Worm (Caenorhabditis elegans) whole organism, young adult: Measurements from ENCODE around the gene nhr-170.

Source experiments
- C17E4.6 ChIP-seq: fragments of 200-800 bp; sonication (Bioruptor generic); IDR thresholded peaks from 2 replicates; pipeline ENCODE4 v1.3.6; 2022; ENCODE audit warnings: missing genetic modification reagents, missing genetic modification characterization, missing compliant biosample characterization
- F10E7.11 ChIP-seq: sonication (generic microtip); optimal IDR thresholded peaks from 2 replicates; lab custom pipeline; 2017; ENCODE audit warnings: mild to moderate bottlenecking, missing genetic modification characterization, moderate library complexity, missing compliant biosample characterization
- F22D6.2 ChIP-seq: sonication (generic microtip); optimal IDR thresholded peaks from 2 replicates; lab custom pipeline; 2016; ENCODE audit warnings: mild to moderate bottlenecking, missing genetic modification characterization, missing compliant biosample characterization
- F33H1.4 ChIP-seq: fragments of 200-800 bp; sonication (Bioruptor generic); IDR thresholded peaks from 2 replicates; pipeline ENCODE4 v1.3.6; 2022; ENCODE audit warnings: missing genetic modification reagents, missing genetic modification characterization, missing compliant biosample characterization
- T26A5.8 ChIP-seq: sonication (generic microtip); optimal IDR thresholded peaks from 2 replicates; lab custom pipeline; 2016; ENCODE audit warnings: missing genetic modification characterization, missing compliant biosample characterization
- Y56A3A.18 ChIP-seq: fragments of 200-800 bp; sonication (Bioruptor generic); IDR thresholded peaks from 2 replicates; pipeline ENCODE4 v1.3.6; 2022; ENCODE audit warnings: missing genetic modification reagents, missing genetic modification characterization, missing compliant biosample characterization
- Y79H2A.3 ChIP-seq: fragments of 200-800 bp; sonication (Bioruptor generic); conservative IDR thresholded peaks from 2 replicates; pipeline ENCODE4 v1.3.6; 2022; ENCODE audit warnings: missing genetic modification reagents, missing genetic modification characterization, missing compliant biosample characterization
- akir-1 ChIP-seq: fragments of 200-800 bp; sonication (Bioruptor generic); optimal IDR thresholded peaks from 2 replicates; lab custom pipeline; 2018; ENCODE audit warnings: mild to moderate bottlenecking, missing genetic modification characterization, moderate library complexity, missing compliant biosample characterization
- attf-3 ChIP-seq: fragments of 200-800 bp; sonication (Bioruptor generic); conservative IDR thresholded peaks from 2 replicates; pipeline ENCODE4 v1.3.6; 2022; ENCODE audit warnings: missing genetic modification reagents, missing genetic modification characterization, missing compliant biosample characterization
- cebp-1 ChIP-seq, 2 experiments: fragments of 200-800 bp in 1 of 2; sonication (Bioruptor generic) in 1 of 2; sonication (generic microtip) in 1 of 2; IDR thresholded peaks in 1 of 2; optimal IDR thresholded peaks in 1 of 2; 2 replicates each; pipeline versions ENCODE4 v1.3.6 to Lab custom; 2017 to 2022; ENCODE audit warnings: missing compliant biosample characterization in 2 of 2, missing genetic modification characterization in 2 of 2, mild to moderate bottlenecking in 1 of 2, missing genetic modification reagents in 1 of 2, moderate library complexity in 1 of 2
- ceh-27 ChIP-seq: fragments of 200-800 bp; sonication (Bioruptor generic); optimal IDR thresholded peaks from 2 replicates; lab custom pipeline; 2018; ENCODE audit warnings: mild to moderate bottlenecking, missing genetic modification characterization, moderate library complexity, missing compliant biosample characterization
- chd-7 ChIP-seq: sonication (generic microtip); optimal IDR thresholded peaks from 2 replicates; lab custom pipeline; 2016; ENCODE audit warnings: mild to moderate bottlenecking, missing genetic modification characterization, moderate library complexity, missing compliant biosample characterization
- efl-1 ChIP-seq: fragments of 150-350 bp; optimal IDR thresholded peaks from 2 replicates; lab custom pipeline; 2014; ENCODE audit warnings: missing biosample characterization, missing genetic modification reagents, missing genetic modification characterization
- egl-18 ChIP-seq: fragments of 200-800 bp; sonication (Bioruptor generic); IDR thresholded peaks from 2 replicates; pipeline ENCODE4 v1.3.6; 2022; ENCODE audit warnings: missing genetic modification reagents, missing genetic modification characterization, missing compliant biosample characterization
- hrde-1 ChIP-seq: sonication (generic microtip); optimal IDR thresholded peaks from 2 replicates; lab custom pipeline; 2016; ENCODE audit warnings: missing genetic modification characterization, mild to moderate bottlenecking, missing compliant biosample characterization, moderate library complexity, missing genotype, missing genetic modification reagents, borderline replicate concordance
- hsf-1 ChIP-seq: fragments of 200-800 bp; sonication (Bioruptor generic); IDR thresholded peaks from 2 replicates; pipeline ENCODE4 v1.3.6; 2022; ENCODE audit warnings: missing genetic modification reagents, missing genetic modification characterization, missing compliant biosample characterization
- let-607 ChIP-seq, 2 experiments: fragments of 200-800 bp in 1 of 2; sonication (Bioruptor generic) in 1 of 2; sonication (generic microtip) in 1 of 2; optimal IDR thresholded peaks; 2 replicates each; lab custom pipeline; 2016 to 2018; ENCODE audit warnings: mild to moderate bottlenecking in 2 of 2, missing compliant biosample characterization in 2 of 2, missing genetic modification characterization in 2 of 2, moderate library complexity in 2 of 2, missing genotype in 1 of 2
- lsl-1 ChIP-seq: fragments of 200-800 bp; sonication (Bioruptor generic); optimal IDR thresholded peaks from 2 replicates; lab custom pipeline; 2018; ENCODE audit warnings: mild to moderate bottlenecking, missing genetic modification characterization, moderate library complexity, missing compliant biosample characterization
- lsy-27 ChIP-seq: sonication (generic microtip); optimal IDR thresholded peaks from 2 replicates; lab custom pipeline; 2017; ENCODE audit warnings: missing genetic modification characterization, mild to moderate bottlenecking, missing compliant biosample characterization, antibody characterized with exemption, missing genotype, borderline replicate concordance; ENCODE audit not compliant: insufficient read depth
- madf-10 ChIP-seq: sonication (generic microtip); optimal IDR thresholded peaks from 2 replicates; lab custom pipeline; 2016; ENCODE audit warnings: mild to moderate bottlenecking, missing genetic modification characterization, missing compliant biosample characterization
- madf-6 ChIP-seq: fragments of 200-800 bp; sonication (Bioruptor generic); IDR thresholded peaks from 2 replicates; pipeline ENCODE4 v1.3.6; 2022; ENCODE audit warnings: missing genetic modification reagents, missing genetic modification characterization, missing compliant biosample characterization
- mcd-1 ChIP-seq: fragments of 200-800 bp; sonication (Bioruptor generic); IDR thresholded peaks from 2 replicates; pipeline ENCODE4 v1.3.6; 2022; ENCODE audit warnings: missing genetic modification reagents, missing genetic modification characterization, missing compliant biosample characterization
- mel-28 ChIP-seq: sonication (generic microtip); optimal IDR thresholded peaks from 2 replicates; lab custom pipeline; 2016; ENCODE audit warnings: borderline replicate concordance, mild to moderate bottlenecking, missing genetic modification characterization, missing compliant biosample characterization
- mxl-1 ChIP-seq: sonication (generic microtip); optimal IDR thresholded peaks from 2 replicates; lab custom pipeline; 2016; ENCODE audit warnings: missing genetic modification characterization, missing compliant biosample characterization
- nhr-120 ChIP-seq: fragments of 200-800 bp; sonication (Bioruptor generic); IDR thresholded peaks from 2 replicates; pipeline ENCODE4 v1.3.6; 2022; ENCODE audit warnings: missing genetic modification characterization, missing compliant biosample characterization
- nhr-80 ChIP-seq: sonication (generic microtip); optimal IDR thresholded peaks from 2 replicates; lab custom pipeline; 2016; ENCODE audit warnings: missing genetic modification characterization, missing compliant biosample characterization
- nhr-90 ChIP-seq: sonication (generic microtip); optimal IDR thresholded peaks from 2 replicates; lab custom pipeline; 2016; ENCODE audit warnings: missing genotype, mild to moderate bottlenecking, missing genetic modification characterization, missing compliant biosample characterization
- rcor-1 ChIP-seq: fragments of 200-800 bp; sonication (Bioruptor generic); IDR thresholded peaks from 2 replicates; pipeline ENCODE4 v1.3.6; 2022; ENCODE audit warnings: missing genetic modification reagents, missing genetic modification characterization, missing compliant biosample characterization
- rpc-1 ChIP-seq, 2 experiments: fragments of 150-350 bp in 1 of 2; sonication (generic microtip) in 1 of 2; optimal IDR thresholded peaks; 2 replicates each; lab custom pipeline; 2014 to 2018; ENCODE audit warnings: missing biosample characterization in 1 of 2, missing genetic modification characterization in 1 of 2, missing genetic modification reagents in 1 of 2, missing genotype in 1 of 2
- snpc-1.3 ChIP-seq: sonication (generic microtip); optimal IDR thresholded peaks from 2 replicates; lab custom pipeline; 2017; ENCODE audit warnings: missing genetic modification characterization, mild to moderate bottlenecking, missing compliant biosample characterization, antibody characterized with exemption, moderate library complexity, missing genotype, missing genetic modification reagents; ENCODE audit not compliant: insufficient read depth
- snpc-4 ChIP-seq, 5 experiments: fragments of 150-350 bp in 1 of 5; sonication (generic microtip) in 4 of 5; optimal IDR thresholded peaks; 2 replicates each; lab custom pipeline; 2014 to 2018; ENCODE audit warnings: missing genetic modification characterization in 5 of 5, missing biosample characterization in 3 of 5, antibody characterized with exemption in 2 of 5, mild to moderate bottlenecking in 2 of 5, missing compliant biosample characterization in 2 of 5, missing genotype in 2 of 5, moderate library complexity in 2 of 5, missing genetic modification reagents in 1 of 5
- unc-62 ChIP-seq: fragments of 150-350 bp; optimal IDR thresholded peaks from 2 replicates; lab custom pipeline; 2014; ENCODE audit warnings: missing biosample characterization, missing genetic modification reagents, missing genetic modification characterization
- xnd-1 ChIP-seq: sonication (generic microtip); optimal IDR thresholded peaks from 2 replicates; lab custom pipeline; 2016; ENCODE audit warnings: missing genotype, missing genetic modification reagents, missing genetic modification characterization, missing compliant biosample characterization
- zfh-2 ChIP-seq: fragments of 200-800 bp; sonication (Bioruptor generic); conservative IDR thresholded peaks from 2 replicates; pipeline ENCODE4 v1.3.6; 2022; ENCODE audit warnings: missing genetic modification reagents, missing genetic modification characterization, missing compliant biosample characterization
- zim-3 ChIP-seq: sonication (generic microtip); optimal IDR thresholded peaks from 2 replicates; lab custom pipeline; 2017; ENCODE audit warnings: mild to moderate bottlenecking, missing genetic modification characterization, moderate library complexity, missing compliant biosample characterization
- ztf-18 ChIP-seq: sonication (generic microtip); optimal IDR thresholded peaks from 2 replicates; lab custom pipeline; 2016; ENCODE audit warnings: missing genotype, mild to moderate bottlenecking, missing genetic modification characterization, missing compliant biosample characterization

nhr-170 gene

DNA sequence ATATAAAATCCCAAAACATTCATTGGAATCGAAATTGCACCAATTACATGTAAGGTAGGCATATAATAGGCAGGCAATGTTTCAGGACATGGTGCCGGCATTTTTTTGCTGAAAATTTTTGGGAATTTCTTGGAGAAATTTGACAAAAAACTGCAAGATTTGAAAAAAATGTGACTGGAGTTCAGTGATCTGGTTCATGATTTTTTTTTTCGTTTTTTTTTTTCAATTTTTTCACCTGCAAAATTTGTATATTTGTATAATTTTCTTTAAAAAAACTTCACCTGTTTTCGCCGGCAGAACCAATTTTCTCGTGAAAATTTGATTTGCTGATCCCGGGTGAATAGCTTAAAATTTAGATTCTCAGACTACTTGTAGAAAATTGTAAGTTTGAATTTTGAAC, 5.8 kb upstream of the nhr-170 start, which contains the start of gene sri-10:
TSS of gene sri-10 (minus strand) at position 101 of the 400 bp plus-strand sequence.
- no peak for TF ChIP-seq lsl-1 (GFP tag; lab: Kevin White, UChicago)
- no peak for TF ChIP-seq F33H1.4 (GFP tag; lab: Robert Waterston, UW)
- TF ChIP-seq F10E7.11 (tag; lab: Kevin White, UChicago), result no peak
- no peak for TF ChIP-seq Y56A3A.18 (GFP tag; lab: Robert Waterston, UW)
- TF ChIP-seq unc-62 (GFP tag; lab: Kevin White, UChicago), result no peak
- TF ChIP-seq ztf-18 (tag; lab: Kevin White, UChicago), result no peak
- TF ChIP-seq zim-3 (tag; lab: Kevin White, UChicago), result no peak
- no peak for TF ChIP-seq C17E4.6

ce11 chrV:18803260-18803659, 2.6 kb upstream of the nhr-170 start, which contains the start of gene C54E10.10:
TSS of gene C54E10.10 (minus strand) at chrV:18803360.
- TF ChIP-seq xnd-1 (tag; lab: Kevin White, UChicago), result no peak
- TF ChIP-seq hrde-1 (tag; lab: Kevin White, UChicago), result no peak
- TF ChIP-seq snpc-1.3, result no peak
- no peak for TF ChIP-seq chd-7 (tag; lab: Kevin White, UChicago)
- no peak for TF ChIP-seq F10E7.11 (tag; lab: Kevin White, UChicago)

DNA sequence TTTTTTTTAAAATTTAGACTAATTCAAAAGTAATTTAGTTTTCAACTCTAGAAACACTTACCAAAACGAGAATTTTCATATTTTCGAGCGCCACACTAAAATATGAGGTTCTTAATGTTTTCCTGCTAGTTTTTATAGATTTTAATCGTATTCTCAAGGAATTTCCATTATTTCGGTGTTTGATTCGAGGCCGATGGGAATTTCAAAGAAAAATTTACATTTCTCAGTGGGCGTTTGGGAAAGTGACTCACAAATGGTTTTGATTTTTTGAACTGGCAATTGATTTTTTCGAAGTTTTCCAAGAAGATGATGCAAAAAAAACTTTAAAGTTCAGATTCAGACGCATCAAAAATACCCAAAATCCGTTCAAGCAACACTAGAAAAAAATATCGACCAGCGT, 1.5 kb upstream of the nhr-170 start, which contains the start of gene C54E10.11:
TSS of gene C54E10.11 (minus strand) at position 101 of the 400 bp plus-strand sequence.
- TF ChIP-seq akir-1 (GFP tag; lab: Kevin White, UChicago), result no peak

- TF ChIP-seq cebp-1 (GFP tag; IDR thresholded peaks at IDR 0.05; lab: Robert Waterston, UW) (no peak), cebp-1 (tag; optimal IDR thresholded peaks at IDR 0.05; lab: Kevin White, UChicago) (peak; percentile 14), mel-28 (tag; lab: Kevin White, UChicago) (no peak), madf-10 (no peak), zim-3 (tag; lab: Kevin White, UChicago) (no peak), efl-1 (GFP tag; lab: Kevin White, UChicago) (no peak), lsy-27 (tag; lab: Kevin White, UChicago) (no peak), attf-3 (GFP tag; lab: Robert Waterston, UW) (no peak), snpc-4 (GFP tag; optimal IDR thresholded peaks at IDR 0.05; lab: Kevin White, UChicago) (no peak), snpc-4 (tag; optimal IDR thresholded peaks at IDR 0.05; lab: Kevin White, UChicago) (no peak)
Observed at ce11 chrV:18790658-18791057, 10.0 kb downstream of the nhr-170 start, which contains the start of gene nhr-231. TSS of gene nhr-231 (plus strand) at chrV:18790958.

DNA sequence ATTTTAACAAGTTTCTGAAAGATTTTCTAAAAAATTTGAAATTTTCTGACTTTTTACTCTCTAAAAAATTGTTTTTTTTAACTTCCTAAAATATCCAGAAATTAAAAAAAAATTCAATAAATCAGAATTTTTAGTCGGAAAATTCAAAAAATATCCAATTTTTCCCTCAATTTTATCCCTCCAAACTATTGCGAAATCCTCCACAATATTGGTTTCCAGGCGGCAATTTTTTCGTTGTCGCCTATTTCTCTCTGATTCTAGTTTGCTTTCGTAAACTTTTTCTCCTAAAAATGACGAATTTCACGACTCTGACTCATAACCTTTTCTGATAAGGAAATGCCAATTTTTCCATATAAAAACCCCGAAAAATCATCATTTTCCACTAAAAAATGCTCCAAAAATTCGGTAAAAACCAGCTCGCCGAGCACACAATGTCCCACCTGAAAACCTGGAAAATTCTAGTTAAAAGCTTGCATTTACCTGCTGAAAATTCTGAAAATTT, 13.2 kb downstream of the nhr-170 start, which contains the start of gene Y17D7B.2:
TSS of gene Y17D7B.2 (plus strand) at position 323 of the 502 bp plus-strand sequence.
- TF ChIP-seq cebp-1 (GFP tag; IDR thresholded peaks at IDR 0.05; lab: Robert Waterston, UW), result peak; percentile 64; the same call in 1 of the 2 replicates
- TF ChIP-seq cebp-1 (tag; optimal IDR thresholded peaks at IDR 0.05; lab: Kevin White, UChicago), result peak; percentile 96
- no peak for TF ChIP-seq ceh-27 (GFP tag; lab: Kevin White, UChicago)

- TF ChIP-seq nhr-120 (GFP tag; lab: Robert Waterston, UW), result no peak
- no peak for TF ChIP-seq let-607 (tag; optimal IDR thresholded peaks at IDR 0.05; lab: Kevin White, UChicago)
- no peak for TF ChIP-seq zfh-2 (GFP tag; lab: Robert Waterston, UW)
- TF ChIP-seq rcor-1 (GFP tag; lab: Robert Waterston, UW), result no peak
- TF ChIP-seq nhr-80 (tag; lab: Kevin White, UChicago), result no peak
- TF ChIP-seq Y79H2A.3 (GFP tag; lab: Robert Waterston, UW), result no peak
- TF ChIP-seq madf-6, result no peak
- TF ChIP-seq mxl-1 (tag; lab: Kevin White, UChicago), result no peak
- no peak for TF ChIP-seq rpc-1 (optimal IDR thresholded peaks at IDR 0.05; lab: Kevin White, UChicago)
- TF ChIP-seq rpc-1 (tag; optimal IDR thresholded peaks at IDR 0.05; lab: Kevin White, UChicago), result no peak
- TF ChIP-seq lsy-27 (tag; lab: Kevin White, UChicago), result no peak
- no peak for TF ChIP-seq nhr-90
- no peak for TF ChIP-seq T26A5.8 (tag; lab: Kevin White, UChicago)
- TF ChIP-seq mcd-1, result no peak
- TF ChIP-seq hsf-1 (GFP tag; lab: Robert Waterston, UW), result no peak
- TF ChIP-seq egl-18 (GFP tag; lab: Robert Waterston, UW), result no peak
- no peak for TF ChIP-seq C17E4.6
- no peak for TF ChIP-seq F22D6.2 (tag; lab: Kevin White, UChicago)
Observed at ce11 chrV:18786694-18787093, 13.9 kb downstream of the nhr-170 start, which contains the start of gene Y17D7B.3. TSS of gene Y17D7B.3 (minus strand) at chrV:18786794.
